Worm (Caenorhabditis elegans): ENCODE measurements around the gene srd-50.

Gene srd-50

DNA sequence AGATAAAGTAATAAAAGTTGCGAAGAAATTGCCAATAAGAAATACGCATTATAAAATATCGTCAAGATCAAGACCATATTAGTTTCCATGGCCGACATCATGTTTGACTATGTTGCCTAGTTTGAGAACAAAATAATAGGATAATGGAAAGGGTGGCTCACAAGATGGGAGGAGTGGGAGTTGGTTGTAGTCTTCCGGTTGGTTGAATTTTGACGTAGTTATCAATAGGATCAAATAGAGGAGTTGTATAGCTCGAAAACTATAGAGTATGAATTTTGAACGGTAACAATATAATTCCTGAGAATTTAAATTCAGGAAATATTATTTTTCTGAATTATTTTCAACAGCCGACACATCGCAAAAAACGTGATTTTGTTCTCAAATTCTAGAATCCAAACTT is at the start of gene srd-50:
srd-50 (minus strand) TSS at position 101 of the 400 bp plus-strand sequence.
- no peak for TF ChIP-seq tbx-11 (GFP tag; IDR thresholded peaks at IDR 0.05)
- TF ChIP-seq B0310.2 (tag; optimal IDR thresholded peaks at IDR 0.05) = no peak
- TF ChIP-seq pes-1 (GFP tag; IDR thresholded peaks at IDR 0.05) = no peak
- TF ChIP-seq hmbx-1 (tag; optimal IDR thresholded peaks at IDR 0.05) = no peak
- TF ChIP-seq ceh-36 (tag; optimal IDR thresholded peaks at IDR 0.05) = no peak
- no peak for TF ChIP-seq aly-1 (tag; optimal IDR thresholded peaks at IDR 0.05)
- no peak for TF ChIP-seq ama-1 (optimal IDR thresholded peaks at IDR 0.05)
- TF ChIP-seq flt-1 (GFP tag; IDR thresholded peaks at IDR 0.05) = no peak
- TF ChIP-seq tbx-37 (GFP tag; conservative IDR thresholded peaks at IDR 0.05) = no peak
- no peak for TF ChIP-seq sea-1 (GFP tag; conservative IDR thresholded peaks at IDR 0.05)
- no peak for TF ChIP-seq hnd-1 (tag; optimal IDR thresholded peaks at IDR 0.05)

- TF ChIP-seq tbx-11 (GFP tag; IDR thresholded peaks at IDR 0.05) = no peak
- TF ChIP-seq ceh-13 (GFP tag; optimal IDR thresholded peaks at IDR 0.05) = no peak
- no peak for TF ChIP-seq ets-7 (tag; optimal IDR thresholded peaks at IDR 0.05)
- TF ChIP-seq ceh-36 (tag; optimal IDR thresholded peaks at IDR 0.05) = no peak
- no peak for TF ChIP-seq sea-1 (GFP tag; conservative IDR thresholded peaks at IDR 0.05)
- TF ChIP-seq ama-1 (optimal IDR thresholded peaks at IDR 0.05) = no peak
- TF ChIP-seq pes-1 (GFP tag; IDR thresholded peaks at IDR 0.05) = no peak
- TF ChIP-seq hmbx-1 (tag; optimal IDR thresholded peaks at IDR 0.05) = no peak
- TF ChIP-seq tbx-37 (GFP tag; conservative IDR thresholded peaks at IDR 0.05) = no peak
- TF ChIP-seq tra-4 (tag; optimal IDR thresholded peaks at IDR 0.05) = no peak
- no peak for TF ChIP-seq hnd-1 (tag; optimal IDR thresholded peaks at IDR 0.05)
- no peak for TF ChIP-seq flt-1 (GFP tag; IDR thresholded peaks at IDR 0.05)
- no peak for TF ChIP-seq B0310.2 (tag; optimal IDR thresholded peaks at IDR 0.05)
- no peak for TF ChIP-seq hmg-4 (GFP tag; optimal IDR thresholded peaks at IDR 0.05)
- no peak for TF ChIP-seq scrt-1 (GFP tag; IDR thresholded peaks at IDR 0.05)
- no peak for TF ChIP-seq aly-1 (tag; optimal IDR thresholded peaks at IDR 0.05)
- no peak for TF ChIP-seq F13C5.2 (tag; optimal IDR thresholded peaks at IDR 0.05)
These were observed 48.6 kb upstream of the srd-50 start for ce11 chrX:13530015-13530778.

- TF ChIP-seq scrt-1 (GFP tag; IDR thresholded peaks at IDR 0.05) (no peak), tbx-37 (GFP tag; conservative IDR thresholded peaks at IDR 0.05) (no peak), hmg-4 (GFP tag; optimal IDR thresholded peaks at IDR 0.05) (no peak), hmbx-1 (tag; optimal IDR thresholded peaks at IDR 0.05) (no peak), tbx-11 (GFP tag; IDR thresholded peaks at IDR 0.05) (no peak), flt-1 (GFP tag; IDR thresholded peaks at IDR 0.05) (no peak), sea-1 (GFP tag; conservative IDR thresholded peaks at IDR 0.05) (no peak)
These were observed 47.1 kb upstream of the srd-50 start, which contains the start of gene F18H3.4 for ce11 chrX:13528630-13529138. Gene F18H3.4 (plus strand): TSS chrX:13529088.

ce11 chrX:13527347-13528092 is 45.9 kb upstream of the srd-50 start, which contains the start of gene pab-2:
Gene pab-2 (minus strand): TSS chrX:13527415.
- TF ChIP-seq hmg-4 (GFP tag; optimal IDR thresholded peaks at IDR 0.05) (peak; percentile 87), sea-1 (GFP tag; conservative IDR thresholded peaks at IDR 0.05) (no peak), flt-1 (GFP tag; IDR thresholded peaks at IDR 0.05) (peak; percentile 24; the same call in 1 of the 2 replicates), pes-1 (GFP tag; IDR thresholded peaks at IDR 0.05) (peak; percentile 48; the same call in 1 of the 2 replicates), ets-7 (tag; optimal IDR thresholded peaks at IDR 0.05) (peak; percentile 44), aly-1 (tag; optimal IDR thresholded peaks at IDR 0.05) (peak; percentile 72), ceh-36 (tag; optimal IDR thresholded peaks at IDR 0.05) (no peak), F13C5.2 (tag; optimal IDR thresholded peaks at IDR 0.05) (peak; percentile 69), tbx-37 (GFP tag; conservative IDR thresholded peaks at IDR 0.05) (no peak), tra-4 (tag; optimal IDR thresholded peaks at IDR 0.05) (no peak), hnd-1 (tag; optimal IDR thresholded peaks at IDR 0.05) (no peak), ama-1 (optimal IDR thresholded peaks at IDR 0.05) (no peak), B0310.2 (tag; optimal IDR thresholded peaks at IDR 0.05) (no peak), scrt-1 (GFP tag; IDR thresholded peaks at IDR 0.05) (0 out of 2 replicates have a peak, but pooled peaks have one; percentile 43), tbx-11 (GFP tag; IDR thresholded peaks at IDR 0.05) (no peak), hmbx-1 (tag; optimal IDR thresholded peaks at IDR 0.05) (no peak), ceh-13 (GFP tag; optimal IDR thresholded peaks at IDR 0.05) (no peak)

DNA sequence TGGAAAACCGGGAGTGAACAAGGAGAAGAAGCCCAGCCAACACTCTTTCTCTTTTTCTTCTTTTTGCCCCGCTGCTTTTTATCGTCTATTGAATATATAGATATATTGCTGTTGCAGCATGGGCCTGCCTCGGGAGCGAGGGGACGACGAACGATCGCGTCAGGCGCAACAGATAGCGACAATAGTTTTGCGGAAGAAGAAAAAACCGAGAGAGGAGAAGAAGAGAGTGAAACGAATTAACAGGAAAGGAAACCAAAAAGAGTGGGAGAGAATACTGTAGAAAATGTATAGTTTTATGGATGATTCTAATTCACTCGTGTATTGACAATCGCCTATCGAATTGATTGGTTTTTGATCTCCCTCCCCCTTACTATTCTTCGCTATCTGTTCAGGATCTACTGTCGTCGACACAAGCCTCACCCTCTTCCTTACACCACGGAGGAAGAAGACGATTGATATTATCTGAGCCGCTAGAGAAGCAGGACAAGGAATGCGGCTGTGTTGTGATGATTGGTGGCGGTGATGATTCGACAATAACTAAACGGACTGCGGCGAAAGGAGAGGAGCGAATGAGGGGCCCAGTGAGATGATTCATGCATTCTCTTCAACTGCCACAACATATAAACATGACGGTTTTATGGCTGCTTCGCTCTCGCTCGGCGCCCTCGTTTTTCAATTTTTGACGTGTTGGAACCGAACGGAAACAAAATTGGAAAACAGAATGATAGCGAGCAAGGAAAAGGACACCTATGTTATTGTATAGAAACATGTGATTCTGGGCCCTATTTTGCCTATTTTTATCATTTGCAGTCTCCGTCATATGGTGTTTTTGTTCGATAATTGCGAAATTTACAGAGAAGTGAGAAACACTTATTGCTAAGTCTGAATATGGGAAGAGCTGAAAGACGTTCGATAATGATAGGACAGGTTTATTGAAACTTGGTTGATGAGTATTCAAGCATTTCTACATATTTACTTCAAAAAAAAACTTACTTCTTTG is 44.9 kb upstream of the srd-50 start:
- TF ChIP-seq ets-7 (tag; optimal IDR thresholded peaks at IDR 0.05) (no peak), aly-1 (tag; optimal IDR thresholded peaks at IDR 0.05) (no peak), B0310.2 (tag; optimal IDR thresholded peaks at IDR 0.05) (no peak), hmbx-1 (tag; optimal IDR thresholded peaks at IDR 0.05) (no peak), F13C5.2 (tag; optimal IDR thresholded peaks at IDR 0.05) (no peak), tra-4 (tag; optimal IDR thresholded peaks at IDR 0.05) (no peak), ceh-36 (tag; optimal IDR thresholded peaks at IDR 0.05) (no peak), sea-1 (GFP tag; conservative IDR thresholded peaks at IDR 0.05) (no peak), scrt-1 (GFP tag; IDR thresholded peaks at IDR 0.05) (no peak), hnd-1 (tag; optimal IDR thresholded peaks at IDR 0.05) (no peak), tbx-11 (GFP tag; IDR thresholded peaks at IDR 0.05) (no peak)

- no peak for TF ChIP-seq ceh-36 (tag; optimal IDR thresholded peaks at IDR 0.05)
These were observed 43.5 kb upstream of the srd-50 start for ce11 chrX:13525094-13525493.
